Worm (Caenorhabditis elegans): Measurements from ENCODE around the gene srw-24.
"Not testable (repeated sequence)": the region's sequence is repeated elsewhere in the genome, so short reads cannot be mapped to it uniquely, and the experiment has no call there.

srw-24 gene

ce11 chrV:15190903-15191302, 32.9 kb upstream of the srw-24 start, which contains the start of gene Y75B12B.11:
Gene Y75B12B.11 (plus strand): TSS chrV:15191296.
- TF ChIP-seq cog-1 (tag; optimal IDR thresholded peaks at IDR 0.05) (peak; percentile 76), ztf-23 (GFP tag; IDR thresholded peaks at IDR 0.05) (peak; percentile 88), ztf-29 (GFP tag; IDR thresholded peaks at IDR 0.05) (peak; percentile 86), klf-2 (GFP tag; conservative IDR thresholded peaks at IDR 0.05) (peak; percentile 80), tab-1 (GFP tag; IDR thresholded peaks at IDR 0.05) (peak; percentile 95), med-1 (GFP tag; optimal IDR thresholded peaks at IDR 0.05; ENCODE audit: insufficient read depth) (peak; percentile 51), T22C8.4 (GFP tag; IDR thresholded peaks at IDR 0.05) (peak; percentile 89), ref-1 (GFP tag; conservative IDR thresholded peaks at IDR 0.05) (peak; percentile 78), flt-1 (GFP tag; IDR thresholded peaks at IDR 0.05) (peak; percentile 96)

DNA sequence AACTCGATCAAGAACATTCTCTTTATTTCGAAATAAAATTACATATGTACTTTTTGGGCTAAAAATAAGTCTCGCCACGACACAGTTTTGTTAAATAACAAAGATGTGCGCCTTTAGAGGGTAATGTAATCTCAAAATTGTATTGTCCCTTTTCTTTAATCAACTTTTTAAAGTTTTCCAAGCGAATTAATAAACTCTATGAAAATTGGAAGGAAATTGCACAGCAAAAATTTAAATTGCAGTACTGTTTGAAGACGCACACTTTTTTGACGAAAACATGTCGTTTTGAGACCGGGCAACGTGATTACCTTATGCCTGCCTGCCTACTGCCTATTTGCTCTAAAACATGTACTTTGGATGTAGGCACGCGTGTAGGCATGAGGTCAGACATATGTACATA, 31.8 kb upstream of the srw-24 start:
- TF ChIP-seq ztf-23 (GFP tag; IDR thresholded peaks at IDR 0.05) (no peak), tab-1 (GFP tag; IDR thresholded peaks at IDR 0.05) (no peak), klf-2 (GFP tag; conservative IDR thresholded peaks at IDR 0.05) (no peak), ref-1 (GFP tag; conservative IDR thresholded peaks at IDR 0.05) (no peak), cog-1 (tag; optimal IDR thresholded peaks at IDR 0.05) (no peak), med-1 (GFP tag; optimal IDR thresholded peaks at IDR 0.05; ENCODE audit: insufficient read depth) (no peak)

DNA sequence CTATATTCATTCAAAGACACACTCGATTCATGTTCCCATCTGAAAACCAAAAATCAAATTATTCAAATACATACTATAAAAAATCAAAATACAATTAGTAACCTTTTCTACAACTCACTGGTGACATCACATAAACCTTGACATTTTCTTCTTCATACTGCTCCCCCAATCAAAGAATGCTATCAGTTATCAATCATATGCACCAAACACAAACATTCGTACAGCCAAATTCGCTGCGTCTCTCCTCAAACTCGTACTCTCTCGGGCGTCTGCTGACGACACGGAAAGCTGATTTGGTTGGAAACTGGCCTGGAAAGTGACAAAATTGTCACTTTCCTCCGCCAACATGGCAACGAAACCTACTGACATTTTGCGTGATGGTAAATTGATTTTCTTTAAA, 31.4 kb upstream of the srw-24 start, which contains the start of gene plc-2:
TSS of gene plc-2 (plus strand) at position 196 of the 400 bp plus-strand sequence.
- TF ChIP-seq cog-1 (tag; optimal IDR thresholded peaks at IDR 0.05) (no peak), tab-1 (GFP tag; IDR thresholded peaks at IDR 0.05) (no peak), ref-1 (GFP tag; conservative IDR thresholded peaks at IDR 0.05) (no peak), ztf-23 (GFP tag; IDR thresholded peaks at IDR 0.05) (no peak), klf-2 (GFP tag; conservative IDR thresholded peaks at IDR 0.05) (no peak), ztf-29 (GFP tag; IDR thresholded peaks at IDR 0.05) (no peak), flt-1 (GFP tag; IDR thresholded peaks at IDR 0.05) (no peak), med-1 (GFP tag; optimal IDR thresholded peaks at IDR 0.05; ENCODE audit: insufficient read depth) (no peak), T22C8.4 (GFP tag; IDR thresholded peaks at IDR 0.05) (no peak)

ce11 chrV:15193909-15194308, 29.9 kb upstream of the srw-24 start, which contains the start of gene Y75B12B.13:
Gene Y75B12B.13 (minus strand): TSS chrV:15194009.
- TF ChIP-seq med-1 (GFP tag; optimal IDR thresholded peaks at IDR 0.05; ENCODE audit: insufficient read depth) (no peak), ztf-23 (GFP tag; IDR thresholded peaks at IDR 0.05) (no peak), T22C8.4 (GFP tag; IDR thresholded peaks at IDR 0.05) (no peak)

- TF ChIP-seq klf-2 (GFP tag; conservative IDR thresholded peaks at IDR 0.05) (no peak), T22C8.4 (GFP tag; IDR thresholded peaks at IDR 0.05) (no peak), ztf-29 (GFP tag; IDR thresholded peaks at IDR 0.05) (no peak), flt-1 (GFP tag; IDR thresholded peaks at IDR 0.05) (no peak), tab-1 (GFP tag; IDR thresholded peaks at IDR 0.05) (no peak), cog-1 (tag; optimal IDR thresholded peaks at IDR 0.05) (no peak), ref-1 (GFP tag; conservative IDR thresholded peaks at IDR 0.05) (no peak), med-1 (GFP tag; optimal IDR thresholded peaks at IDR 0.05; ENCODE audit: insufficient read depth) (no peak), ztf-23 (GFP tag; IDR thresholded peaks at IDR 0.05) (no peak)
Measured at ce11 chrV:15197955-15198354, 25.8 kb upstream of the srw-24 start, which contains the start of gene srw-1. Gene srw-1 (plus strand): TSS chrV:15198255.

ce11 chrV:15199768-15200167, 24.0 kb upstream of the srw-24 start, which contains the start of gene Y75B12B.10:
Gene Y75B12B.10 (plus strand): TSS chrV:15200068.
- TF ChIP-seq flt-1 (GFP tag; IDR thresholded peaks at IDR 0.05), result no peak
- TF ChIP-seq klf-2 (GFP tag; conservative IDR thresholded peaks at IDR 0.05), result no peak
- TF ChIP-seq ztf-23 (GFP tag; IDR thresholded peaks at IDR 0.05), result no peak

DNA sequence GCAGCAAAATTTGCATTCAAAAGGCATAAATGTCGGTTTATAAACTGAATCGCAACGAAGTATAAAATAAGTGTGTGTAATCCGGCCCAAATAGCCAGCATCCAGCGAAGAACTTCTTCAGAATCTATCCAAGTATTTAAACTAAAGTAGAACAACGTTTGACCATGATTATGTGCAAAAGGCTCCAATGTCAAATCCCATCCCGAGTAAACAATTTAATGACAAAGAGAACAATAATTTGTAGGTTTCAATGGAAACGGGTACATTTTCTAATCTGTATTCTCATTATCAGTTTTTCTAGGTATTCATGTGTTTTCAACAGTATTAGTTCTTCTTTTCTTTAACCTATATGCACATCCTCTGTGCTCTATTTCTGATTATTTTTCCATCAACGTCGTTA, 16.1 kb upstream of the srw-24 start, which contains the start of gene C41G6.12:
TSS of gene C41G6.12 (minus strand) at position 101 of the 400 bp plus-strand sequence.
- TF ChIP-seq med-1 (GFP tag; optimal IDR thresholded peaks at IDR 0.05; ENCODE audit: insufficient read depth); ztf-29 (GFP tag; IDR thresholded peaks at IDR 0.05); T22C8.4 (GFP tag; IDR thresholded peaks at IDR 0.05): not testable (repeated sequence)

ce11 chrV:15211869-15212268, 11.9 kb upstream of the srw-24 start, which contains the start of gene sri-24:
Gene sri-24 (plus strand): TSS chrV:15212169.
- not testable (repeated sequence) for TF ChIP-seq med-1 (GFP tag; optimal IDR thresholded peaks at IDR 0.05; ENCODE audit: insufficient read depth); ztf-29 (GFP tag; IDR thresholded peaks at IDR 0.05); cog-1 (tag; optimal IDR thresholded peaks at IDR 0.05)

DNA sequence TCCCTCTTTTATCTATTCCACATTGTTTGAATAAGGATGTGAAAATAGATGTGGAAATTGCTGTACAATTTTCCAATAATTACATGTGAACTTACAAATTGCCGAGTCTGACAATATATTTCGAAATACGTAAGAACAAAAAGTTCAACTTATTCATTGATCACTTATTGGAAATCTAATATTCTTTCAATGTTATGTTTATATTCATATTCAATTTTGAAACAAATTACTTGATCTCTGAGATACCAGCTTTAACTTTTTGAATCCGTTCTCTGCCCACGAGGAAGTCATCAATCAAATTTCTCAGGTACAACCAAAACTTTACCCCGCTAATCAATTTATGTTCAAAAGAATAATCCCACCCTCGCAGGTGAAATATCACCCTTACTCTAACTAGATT, 8.6 kb upstream of the srw-24 start, which contains the start of gene sri-26:
TSS of gene sri-26 (plus strand) at position 301 of the 400 bp plus-strand sequence.
- TF ChIP-seq med-1 (GFP tag; optimal IDR thresholded peaks at IDR 0.05; ENCODE audit: insufficient read depth); T22C8.4 (GFP tag; IDR thresholded peaks at IDR 0.05); cog-1 (tag; optimal IDR thresholded peaks at IDR 0.05): not testable (repeated sequence)

- TF ChIP-seq flt-1 (GFP tag; IDR thresholded peaks at IDR 0.05) (no peak), klf-2 (GFP tag; conservative IDR thresholded peaks at IDR 0.05) (no peak), ztf-29 (GFP tag; IDR thresholded peaks at IDR 0.05) (no peak), med-1 (GFP tag; optimal IDR thresholded peaks at IDR 0.05; ENCODE audit: insufficient read depth) (no peak), tab-1 (GFP tag; IDR thresholded peaks at IDR 0.05) (no peak), cog-1 (tag; optimal IDR thresholded peaks at IDR 0.05) (no peak), T22C8.4 (GFP tag; IDR thresholded peaks at IDR 0.05) (no peak), ztf-23 (GFP tag; IDR thresholded peaks at IDR 0.05) (no peak), ref-1 (GFP tag; conservative IDR thresholded peaks at IDR 0.05) (no peak)
Measured at ce11 chrV:15216705-15217104, 7.1 kb upstream of the srw-24 start, which contains the start of gene sri-25. Gene sri-25 (plus strand): TSS chrV:15217005.

Measured in whole organism, midembryonic.